Fruit fly (Drosophila melanogaster) whole organism, pupa: ENCODE data around the gene CG32487.
A peak's percentile ranks its signal among the peaks of the same experiment; 100 is the strongest.

Experiments
- CG10348 ChIP-seq: fragments of 200-800 bp; sonication (Bioruptor generic); IDR thresholded peaks from 2 replicates; pipeline ENCODE4 v1.3.6; 2022; ENCODE audit warnings: missing biosample characterization, missing genetic modification characterization
- CG12605 ChIP-seq: fragments of 200-800 bp; sonication (Bioruptor generic); IDR thresholded peaks from 2 replicates; pipeline ENCODE4 v1.3.6; 2022; ENCODE audit warnings: missing biosample characterization, missing genetic modification characterization
- CG13204 ChIP-seq: fragments of 200-800 bp; sonication (Bioruptor generic); optimal IDR thresholded peaks from 2 replicates; lab custom pipeline; 2018; ENCODE audit warnings: missing biosample characterization, mild to moderate bottlenecking, missing genetic modification characterization, moderate library complexity
- CG14655 ChIP-seq: fragments of 200-800 bp; sonication (Bioruptor generic); optimal IDR thresholded peaks from 3 replicates; lab custom pipeline; 2017; ENCODE audit warnings: mild to moderate bottlenecking, missing biosample characterization, missing genetic modification reagents, missing genetic modification characterization
- CG15710 ChIP-seq: fragments of 200-800 bp; sonication (Bioruptor generic); optimal IDR thresholded peaks from 2 replicates; lab custom pipeline; 2018; ENCODE audit warnings: missing biosample characterization, mild to moderate bottlenecking, missing genetic modification characterization, moderate library complexity
- CG17806 ChIP-seq: fragments of 200-800 bp; sonication (Bioruptor generic); optimal IDR thresholded peaks from 2 replicates; lab custom pipeline; 2018; ENCODE audit warnings: missing biosample characterization, mild to moderate bottlenecking, missing genetic modification characterization, moderate library complexity
- CG32121 ChIP-seq: fragments of 200-800 bp; sonication (Bioruptor generic); IDR thresholded peaks from 2 replicates; pipeline ENCODE4 v1.3.6; 2022; ENCODE audit warnings: missing biosample characterization, missing genetic modification characterization
- CG34367 ChIP-seq: fragments of 200-800 bp; sonication (Bioruptor generic); optimal IDR thresholded peaks from 2 replicates; lab custom pipeline; 2018; ENCODE audit warnings: missing biosample characterization, mild to moderate bottlenecking, missing genetic modification characterization
- CG4496 ChIP-seq: fragments of 200-800 bp; sonication (Bioruptor generic); IDR thresholded peaks from 3 replicates; pipeline ENCODE4 v1.3.6; 2022; ENCODE audit warnings: missing biosample characterization, missing genetic modification characterization
- CG8159 ChIP-seq: fragments of 200-800 bp; sonication (Bioruptor generic); optimal IDR thresholded peaks from 3 replicates; lab custom pipeline; 2018; ENCODE audit warnings: missing biosample characterization, mild to moderate bottlenecking, missing genetic modification characterization, moderate library complexity
- CG8301 ChIP-seq: fragments of 200-800 bp; sonication (Bioruptor generic); optimal IDR thresholded peaks from 2 replicates; lab custom pipeline; 2018; ENCODE audit warnings: missing biosample characterization, mild to moderate bottlenecking, missing genetic modification characterization
- CG9948 ChIP-seq: fragments of 200-800 bp; sonication (Bioruptor generic); optimal IDR thresholded peaks from 2 replicates; lab custom pipeline; 2018; ENCODE audit warnings: missing biosample characterization, mild to moderate bottlenecking, missing genetic modification characterization, moderate library complexity
- D1 ChIP-seq: fragments of 200-800 bp; sonication (Bioruptor generic); optimal IDR thresholded peaks from 2 replicates; lab custom pipeline; 2018; ENCODE audit warnings: missing biosample characterization, mild to moderate bottlenecking, missing genetic modification characterization, moderate library complexity
- EcR ChIP-seq: fragments of 200-800 bp; sonication (Bioruptor generic); optimal IDR thresholded peaks from 3 replicates; lab custom pipeline; 2019; ENCODE audit warnings: missing biosample characterization, missing genetic modification characterization, mild to moderate bottlenecking, moderate library complexity, missing genetic modification reagents
- Ets98B ChIP-seq: fragments of 200-800 bp; sonication (Bioruptor generic); IDR thresholded peaks from 2 replicates; pipeline ENCODE4 v1.3.6; 2022; ENCODE audit warnings: missing biosample characterization, missing genetic modification characterization
- Pif1A ChIP-seq: fragments of 200-800 bp; sonication (Bioruptor generic); optimal IDR thresholded peaks from 3 replicates; lab custom pipeline; 2016; ENCODE audit warnings: missing biosample characterization, missing genetic modification characterization
- Pif1B ChIP-seq: fragments of 200-800 bp; sonication (Bioruptor generic); optimal IDR thresholded peaks from 3 replicates; lab custom pipeline; 2016; ENCODE audit warnings: missing biosample characterization, missing genetic modification characterization
- Snoo ChIP-seq: fragments of 200-800 bp; sonication (Bioruptor generic); optimal IDR thresholded peaks from 3 replicates; lab custom pipeline; 2017; ENCODE audit warnings: missing biosample characterization, mild to moderate bottlenecking, missing genetic modification characterization, inconsistent platforms
- fd96Ca ChIP-seq: fragments of 200-800 bp; sonication (Bioruptor generic); IDR thresholded peaks from 3 replicates; pipeline ENCODE4 v1.3.6; 2022; ENCODE audit warnings: missing biosample characterization, missing genetic modification characterization
- gl ChIP-seq: fragments of 200-800 bp; sonication (Bioruptor generic); optimal IDR thresholded peaks from 2 replicates; lab custom pipeline; 2018; ENCODE audit warnings: missing biosample characterization, mild to moderate bottlenecking, missing genetic modification characterization
- rn ChIP-seq: fragments of 200-800 bp; sonication (Bioruptor generic); IDR thresholded peaks from 2 replicates; pipeline ENCODE4 v1.3.6; 2022; ENCODE audit warnings: missing biosample characterization, missing genetic modification characterization

CG32487 gene

dm6 chr3L:3042150-3043049, 25.3 kb upstream of the CG32487 start, which contains the start of gene Prx4:
TSS of gene Prx4 (plus strand) at chr3L:3042359.
- TF ChIP-seq Ets98B (GFP tag; lab: Robert Waterston, UW) (peak; percentile 75), rn (GFP tag; lab: Robert Waterston, UW) (0 out of 2 replicates have a peak, but pooled peaks have one; percentile 22), Pif1B (peak; percentile 73), CG4496 (GFP tag; lab: Robert Waterston, UW) (peak; percentile 87), Pif1A (GFP tag; lab: Kevin White, UChicago) (peak; percentile 66), CG12605 (peak; percentile 25; the same call in 1 of the 2 replicates), fd96Ca (GFP tag; lab: Robert Waterston, UW) (0 out of 3 replicates have a peak, but pooled peaks have one; percentile 26), CG13204 (GFP tag; lab: Kevin White, UChicago) (no peak), CG9948 (tag; lab: Kevin White, UChicago) (peak; percentile 60), gl (tag; lab: Kevin White, UChicago) (no peak), D1 (tag; lab: Kevin White, UChicago) (no peak), CG10348 (no peak), CG14655 (peak; percentile 66), CG8159 (tag; lab: Kevin White, UChicago) (peak; percentile 53), CG32121 (GFP tag; lab: Robert Waterston, UW) (peak; percentile 77), Snoo (tag; lab: Kevin White, UChicago) (peak; percentile 52), EcR (GFP tag; lab: Kevin White, UChicago) (no peak), CG17806 (tag; lab: Kevin White, UChicago) (peak; percentile 41), CG8301 (tag; lab: Kevin White, UChicago) (peak; percentile 68), CG15710 (peak; percentile 56), CG34367 (peak; percentile 43)

- TF ChIP-seq Pif1B (no peak), CG10348 (no peak), EcR (GFP tag; lab: Kevin White, UChicago) (peak; percentile 84), CG34367 (no peak), D1 (tag; lab: Kevin White, UChicago) (no peak), Ets98B (GFP tag; lab: Robert Waterston, UW) (peak; percentile 85), CG14655 (no peak), CG12605 (peak; percentile 37), fd96Ca (GFP tag; lab: Robert Waterston, UW) (peak; percentile 90), Snoo (tag; lab: Kevin White, UChicago) (no peak), CG8159 (tag; lab: Kevin White, UChicago) (no peak), CG15710 (no peak), CG8301 (tag; lab: Kevin White, UChicago) (no peak), CG9948 (tag; lab: Kevin White, UChicago) (no peak), Pif1A (GFP tag; lab: Kevin White, UChicago) (no peak), rn (GFP tag; lab: Robert Waterston, UW) (no peak), gl (tag; lab: Kevin White, UChicago) (no peak), CG4496 (GFP tag; lab: Robert Waterston, UW) (peak; percentile 69; the same call in 2 of the 3 replicates), CG17806 (tag; lab: Kevin White, UChicago) (no peak), CG13204 (GFP tag; lab: Kevin White, UChicago) (peak; percentile 98), CG32121 (GFP tag; lab: Robert Waterston, UW) (peak; percentile 90)
These were observed 20.9 kb upstream of the CG32487 start for dm6 chr3L:3037822-3038563.

dm6 chr3L:3036951-3037586, 20.0 kb upstream of the CG32487 start:
- no peak for TF ChIP-seq Pif1A (GFP tag; lab: Kevin White, UChicago)
- TF ChIP-seq CG32121 (GFP tag; lab: Robert Waterston, UW): peak; percentile 23; the same call in 1 of the 2 replicates
- TF ChIP-seq CG13204 (GFP tag; lab: Kevin White, UChicago): peak; percentile 50

- TF ChIP-seq CG8159 (tag; lab: Kevin White, UChicago): peak; percentile 74
- peak; percentile 64; the same call in 1 of the 2 replicates for TF ChIP-seq CG32121 (GFP tag; lab: Robert Waterston, UW)
- peak; percentile 59 for TF ChIP-seq gl (tag; lab: Kevin White, UChicago)
- TF ChIP-seq Ets98B (GFP tag; lab: Robert Waterston, UW): peak; percentile 72
- peak; percentile 89 for TF ChIP-seq CG8301 (tag; lab: Kevin White, UChicago)
- no peak for TF ChIP-seq D1 (tag; lab: Kevin White, UChicago)
- peak; percentile 59; the same call in 2 of the 3 replicates for TF ChIP-seq CG4496 (GFP tag; lab: Robert Waterston, UW)
- no peak for TF ChIP-seq rn (GFP tag; lab: Robert Waterston, UW)
- peak; percentile 83 for TF ChIP-seq Pif1A (GFP tag; lab: Kevin White, UChicago)
- peak; percentile 71 for TF ChIP-seq CG9948 (tag; lab: Kevin White, UChicago)
- TF ChIP-seq CG17806 (tag; lab: Kevin White, UChicago): peak; percentile 72
- TF ChIP-seq CG34367: peak; percentile 69
- TF ChIP-seq CG10348: no peak
- peak; percentile 77 for TF ChIP-seq Snoo (tag; lab: Kevin White, UChicago)
- peak; percentile 91 for TF ChIP-seq CG14655
- TF ChIP-seq fd96Ca (GFP tag; lab: Robert Waterston, UW): peak; percentile 73; the same call in 2 of the 3 replicates
- TF ChIP-seq CG15710: peak; percentile 76
- peak; percentile 77 for TF ChIP-seq Pif1B
- no peak for TF ChIP-seq CG13204 (GFP tag; lab: Kevin White, UChicago)
- TF ChIP-seq EcR (GFP tag; lab: Kevin White, UChicago): no peak
- peak; percentile 50 for TF ChIP-seq CG12605
- TF ChIP-seq, all 21 proteins: peak for 16
These were observed 18.9 kb upstream of the CG32487 start for dm6 chr3L:3035769-3036583.
